Fruit fly (Drosophila melanogaster): ENCODE data around the gene eIF3e.

Gene eIF3e

DNA sequence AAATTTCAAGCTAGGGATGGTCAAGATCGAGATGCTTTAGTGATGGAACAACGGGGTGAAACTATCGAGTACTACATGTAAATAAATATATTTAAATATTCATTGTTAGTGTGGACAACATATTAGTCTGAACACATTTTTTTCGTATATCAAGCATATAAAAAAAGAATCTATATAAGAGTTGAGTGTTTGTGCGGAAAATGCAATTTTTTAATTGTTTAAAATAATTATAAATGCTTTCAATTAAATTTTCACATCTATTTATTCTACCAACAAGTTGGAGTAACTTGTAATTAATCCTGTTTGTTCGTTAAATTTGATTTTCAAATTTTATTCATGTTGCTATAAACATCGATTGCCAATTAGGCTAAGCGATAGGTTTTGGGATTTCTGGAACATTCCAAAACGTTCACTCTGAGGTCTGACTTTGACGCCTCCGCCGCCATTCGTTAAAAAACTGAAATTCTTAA is 7.0 kb downstream of the eIF3e start, which contains the start of the genes mus302 and CG9705 (continued):
- TF ChIP-seq Eip74EF (GFP tag; optimal IDR thresholded peaks at IDR 0.05) = no peak
- TF ChIP-seq CG9932 (GFP tag; IDR thresholded peaks at IDR 0.05) = peak; percentile 73
- no peak for TF ChIP-seq dati (GFP tag; IDR thresholded peaks at IDR 0.05)
- no peak for TF ChIP-seq HLH3B (GFP tag; IDR thresholded peaks at IDR 0.05)
- no peak for TF ChIP-seq her (GFP tag; optimal IDR thresholded peaks at IDR 0.05)
- TF ChIP-seq Mes4 (GFP tag; optimal IDR thresholded peaks at IDR 0.05) = no peak
- TF ChIP-seq NK7.1 (GFP tag; optimal IDR thresholded peaks at IDR 0.05) = no peak
- TF ChIP-seq CG32772 (GFP tag; IDR thresholded peaks at IDR 0.05) = peak; percentile 57; the same call in 1 of the 2 replicates
- no peak for TF ChIP-seq CG12219 (GFP tag; optimal IDR thresholded peaks at IDR 0.05)
- TF ChIP-seq CG1603 (tag; optimal IDR thresholded peaks at IDR 0.05) = no peak
- peak; percentile 69; the same call in 1 of the 3 replicates for TF ChIP-seq Doc3 (GFP tag; IDR thresholded peaks at IDR 0.05; ENCODE audit: partially characterized antibody)
- TF ChIP-seq h (optimal IDR thresholded peaks at IDR 0.05) = no peak
- TF ChIP-seq pfk (GFP tag; optimal IDR thresholded peaks at IDR 0.05) = no peak
- no peak for TF ChIP-seq kni (GFP tag; optimal IDR thresholded peaks at IDR 0.05)
- TF ChIP-seq CG32532 (GFP tag; IDR thresholded peaks at IDR 0.05) = peak; percentile 49
- no peak for TF ChIP-seq GATAe (GFP tag; conservative IDR thresholded peaks at IDR 0.05)
- TF ChIP-seq exex (tag; optimal IDR thresholded peaks at IDR 0.05) = no peak
- TF ChIP-seq CG6272 (GFP tag; IDR thresholded peaks at IDR 0.05) = 0 out of 2 replicates have a peak, but pooled peaks have one; percentile 18
- TF ChIP-seq CrebB (tag; optimal IDR thresholded peaks at IDR 0.05) = no peak
- no peak for TF ChIP-seq dmrt99B (tag; optimal IDR thresholded peaks at IDR 0.05)
- peak; percentile 11 for TF ChIP-seq sd (tag; optimal IDR thresholded peaks at IDR 0.05)
- peak; percentile 8 for TF ChIP-seq Oli (tag; optimal IDR thresholded peaks at IDR 0.05)
- TF ChIP-seq Meics (GFP tag; optimal IDR thresholded peaks at IDR 0.05) = peak; percentile 44
- TF ChIP-seq MBD-R2 (GFP tag; IDR thresholded peaks at IDR 0.05) = no peak; the same call in 1 of the 2 replicates
- no peak for TF ChIP-seq CG15269 (tag; optimal IDR thresholded peaks at IDR 0.05)
- TF ChIP-seq Hmr (GFP tag; optimal IDR thresholded peaks at IDR 0.05) = peak; percentile 29
- peak; percentile 81 for TF ChIP-seq CG12391 (tag; optimal IDR thresholded peaks at IDR 0.05)
- peak; percentile 4 for TF ChIP-seq stwl (tag; optimal IDR thresholded peaks at IDR 0.05)
- no peak for TF ChIP-seq CG10462 (GFP tag; optimal IDR thresholded peaks at IDR 0.05)
- TF ChIP-seq CG9876 (GFP tag; optimal IDR thresholded peaks at IDR 0.05) = no peak
- peak; percentile 24 for TF ChIP-seq ewg (GFP tag; optimal IDR thresholded peaks at IDR 0.05)
- TF ChIP-seq CG17359 (tag; optimal IDR thresholded peaks at IDR 0.05) = peak; percentile 49
- TF ChIP-seq unc-4 (GFP tag; IDR thresholded peaks at IDR 0.05; ENCODE audit: partially characterized antibody) = peak; percentile 66
- TF ChIP-seq fu2 (GFP tag; optimal IDR thresholded peaks at IDR 0.05) = no peak
- TF ChIP-seq hkb (optimal IDR thresholded peaks at IDR 0.05) = no peak
- 0 out of 2 replicates have a peak, but pooled peaks have one; percentile 17 for TF ChIP-seq hkb (GFP tag; IDR thresholded peaks at IDR 0.05)
- peak; percentile 63 for TF ChIP-seq CG1602 (GFP tag; optimal IDR thresholded peaks at IDR 0.05)
- TF ChIP-seq sisA (GFP tag; IDR thresholded peaks at IDR 0.05) = no peak
- no peak for TF ChIP-seq Lpt (GFP tag; optimal IDR thresholded peaks at IDR 0.05)
- no peak for TF ChIP-seq CG31388 (GFP tag; optimal IDR thresholded peaks at IDR 0.05)
- TF ChIP-seq eyg (GFP tag; optimal IDR thresholded peaks at IDR 0.05) = no peak
- no peak for TF ChIP-seq HmgD (GFP tag; optimal IDR thresholded peaks at IDR 0.05)
- peak; percentile 78 for TF ChIP-seq CG14710 (tag; optimal IDR thresholded peaks at IDR 0.05)
- no peak for TF ChIP-seq toy (GFP tag; IDR thresholded peaks at IDR 0.05)
- no peak for TF ChIP-seq gsb (GFP tag; IDR thresholded peaks at IDR 0.05)
- TF ChIP-seq CG34376 (GFP tag; optimal IDR thresholded peaks at IDR 0.05) = no peak
- TF ChIP-seq mam (GFP tag; optimal IDR thresholded peaks at IDR 0.05) = peak; percentile 30
- no peak for TF ChIP-seq sr (GFP tag; IDR thresholded peaks at IDR 0.05)
- TF ChIP-seq CG10959 (GFP tag; IDR thresholded peaks at IDR 0.05) = no peak
- no peak for TF ChIP-seq pros (GFP tag; optimal IDR thresholded peaks at IDR 0.05)
- no peak for TF ChIP-seq CG17186 (GFP tag; optimal IDR thresholded peaks at IDR 0.05)
